Worm (Caenorhabditis elegans): ENCODE measurements around the gene F41H10.1.

ce11 chrIV:5334518-5334917, 48.2 kb upstream of the F41H10.1 start:
- TF ChIP-seq pqm-1 (tag; optimal IDR thresholded peaks at IDR 0.05) (no peak), lir-3 (tag; optimal IDR thresholded peaks at IDR 0.05; ENCODE audit: poor library complexity) (no peak), ama-1 (optimal IDR thresholded peaks at IDR 0.05) (no peak), aha-1 (tag; optimal IDR thresholded peaks at IDR 0.05) (no peak), egl-27 (tag; optimal IDR thresholded peaks at IDR 0.05) (no peak), elt-3 (tag; optimal IDR thresholded peaks at IDR 0.05) (peak in 1 of 6 experiments; percentile 49), fos-1 (tag; optimal IDR thresholded peaks at IDR 0.05) (peak; percentile 80), jun-1 (tag; optimal IDR thresholded peaks at IDR 0.05) (peak; percentile 14), mab-9 (GFP tag; IDR thresholded peaks at IDR 0.05) (no peak), nhr-237 (tag; optimal IDR thresholded peaks at IDR 0.05) (peak; percentile 20), lin-35 (GFP tag; optimal IDR thresholded peaks at IDR 0.05) (peak; percentile 55 to 74)
